Worm (Caenorhabditis elegans): Measurements from ENCODE around the gene ran-2.

The ran-2 gene

DNA sequence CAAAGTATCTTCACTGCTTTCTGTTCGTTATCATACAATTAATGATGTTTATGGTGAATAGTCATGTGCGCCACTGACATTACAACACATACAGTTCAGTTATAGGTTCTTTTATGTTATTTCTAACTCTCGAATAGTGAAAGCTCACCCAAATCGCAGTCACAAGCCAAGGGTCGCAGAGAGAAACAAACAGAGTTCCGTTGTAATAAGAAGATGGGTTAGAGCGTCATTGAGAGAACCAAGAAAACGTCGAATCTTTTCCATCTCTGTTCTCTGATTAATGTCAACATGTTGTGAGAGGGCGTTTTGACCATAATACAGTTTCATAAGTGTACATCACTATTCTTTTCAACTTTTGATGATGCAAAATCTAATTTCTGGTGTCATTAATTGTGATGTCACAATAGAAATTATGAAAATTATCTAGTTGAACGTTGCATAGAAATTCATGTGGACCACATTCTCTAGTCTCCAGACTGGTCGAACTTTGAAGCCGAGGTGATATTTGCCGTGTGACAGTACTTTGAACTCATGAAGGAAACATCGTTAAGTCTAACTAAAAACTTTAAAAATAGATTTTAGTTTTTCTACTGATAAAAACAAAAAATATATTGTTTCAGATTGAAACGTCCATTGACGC, 40.8 kb downstream of the ran-2 start (continued):
- TF ChIP-seq mdl-1 (tag; optimal IDR thresholded peaks at IDR 0.05) (peak in 1 of 2 experiments; percentile 26), hlh-30 (tag; optimal IDR thresholded peaks at IDR 0.05; ENCODE audit: insufficient read depth) (peak; percentile 68), daf-16 (GFP tag; optimal IDR thresholded peaks at IDR 0.05) (no peak), daf-16 (tag; optimal IDR thresholded peaks at IDR 0.05) (peak; percentile 53), tra-1 (GFP tag; IDR thresholded peaks at IDR 0.05) (no peak), lin-38 (GFP tag; IDR thresholded peaks at IDR 0.05) (0 out of 2 replicates have a peak, but pooled peaks have one; percentile 11), nhr-6 (tag; optimal IDR thresholded peaks at IDR 0.05) (peak; percentile 16), daf-12 (tag; optimal IDR thresholded peaks at IDR 0.05) (no peak), F49E8.2 (tag; optimal IDR thresholded peaks at IDR 0.05; ENCODE audit: borderline replicate concordance) (no peak), Y75B8A.6 (GFP tag; IDR thresholded peaks at IDR 0.05) (no peak), nhr-11 (tag; optimal IDR thresholded peaks at IDR 0.05) (peak; percentile 45), dve-1 (tag; optimal IDR thresholded peaks at IDR 0.05; ENCODE audit: insufficient read depth) (peak; percentile 71), arid-1 (GFP tag; conservative IDR thresholded peaks at IDR 0.05) (0 out of 2 replicates have a peak, but pooled peaks have one; percentile 10), nhr-28 (tag; optimal IDR thresholded peaks at IDR 0.05) (peak; percentile 48), pha-4 (GFP tag; IDR thresholded peaks at IDR 0.05) (no peak), pha-4 (tag; optimal IDR thresholded peaks at IDR 0.05) (no peak), hlh-11 (tag; optimal IDR thresholded peaks at IDR 0.05) (peak; percentile 42), lir-3 (tag; optimal IDR thresholded peaks at IDR 0.05) (no peak), zip-2 (tag; optimal IDR thresholded peaks at IDR 0.05) (peak; percentile 2), php-3 (GFP tag; IDR thresholded peaks at IDR 0.05) (peak; percentile 82), aly-2 (tag; optimal IDR thresholded peaks at IDR 0.05) (no peak)

DNA sequence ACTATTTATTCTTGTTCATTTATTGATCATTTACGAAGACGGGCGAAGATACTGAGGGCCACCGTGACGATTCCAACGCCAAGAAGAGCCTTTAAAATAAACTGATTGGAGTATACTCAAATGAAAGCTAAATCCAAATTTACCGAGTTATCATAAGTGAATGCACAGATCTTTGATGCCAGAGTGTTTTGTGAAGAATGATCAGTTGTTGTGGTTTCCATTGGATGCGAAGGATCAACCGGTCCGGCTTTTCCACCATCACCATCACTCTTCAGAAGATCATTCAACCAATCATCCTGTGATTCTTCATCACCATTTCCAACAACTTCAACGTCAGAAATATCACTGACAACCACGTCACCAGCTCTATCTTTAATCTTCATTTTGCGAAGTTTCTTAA, 43.9 kb downstream of the ran-2 start:
- TF ChIP-seq hlh-11 (tag; optimal IDR thresholded peaks at IDR 0.05), result peak; percentile 39
- 0 out of 2 replicates have a peak, but pooled peaks have one; percentile 19 for TF ChIP-seq saeg-2 (GFP tag; IDR thresholded peaks at IDR 0.05)
- TF ChIP-seq Y5F2A.4 (GFP tag; optimal IDR thresholded peaks at IDR 0.05), result no peak
- TF ChIP-seq Y75B8A.6 (GFP tag; IDR thresholded peaks at IDR 0.05), result 0 out of 2 replicates have a peak, but pooled peaks have one; percentile 53
- TF ChIP-seq duxl-1 (tag; optimal IDR thresholded peaks at IDR 0.05; ENCODE audit: poor library complexity), result peak; percentile 83
- TF ChIP-seq snpc-1.2 (GFP tag; IDR thresholded peaks at IDR 0.05), result no peak; the same call in 1 of the 2 replicates
- TF ChIP-seq ceh-62 (tag; optimal IDR thresholded peaks at IDR 0.05), result no peak
- TF ChIP-seq spr-3 (GFP tag; optimal IDR thresholded peaks at IDR 0.05), result no peak
- TF ChIP-seq set-16 (GFP tag; IDR thresholded peaks at IDR 0.05), result no peak
- peak; percentile 71 for TF ChIP-seq nhr-102 (tag; optimal IDR thresholded peaks at IDR 0.05)
- peak; percentile 29 for TF ChIP-seq mes-2 (tag; optimal IDR thresholded peaks at IDR 0.05; ENCODE audit: poor library complexity, severe bottlenecking)
- 0 out of 2 replicates have a peak, but pooled peaks have one; percentile 29 for TF ChIP-seq T26A8.4 (GFP tag; IDR thresholded peaks at IDR 0.05)
- TF ChIP-seq dmd-8 (GFP tag; IDR thresholded peaks at IDR 0.05), result 0 out of 2 replicates have a peak, but pooled peaks have one; percentile 39
- 0 out of 2 replicates have a peak, but pooled peaks have one; percentile 12 for TF ChIP-seq mdt-29 (GFP tag; IDR thresholded peaks at IDR 0.05)
- peak; percentile 1 for TF ChIP-seq mep-1 (tag; optimal IDR thresholded peaks at IDR 0.05)
- peak; percentile 71; the same call in 1 of the 2 replicates for TF ChIP-seq zfp-3 (GFP tag; conservative IDR thresholded peaks at IDR 0.05)
- peak; percentile 67; the same call in 1 of the 2 replicates for TF ChIP-seq nhr-42 (GFP tag; IDR thresholded peaks at IDR 0.05)
- peak in 1 of 2 experiments; percentile 7 for TF ChIP-seq hif-1 (tag; optimal IDR thresholded peaks at IDR 0.05)
- TF ChIP-seq vab-7 (GFP tag; IDR thresholded peaks at IDR 0.05), result 0 out of 2 replicates have a peak, but pooled peaks have one; percentile 23
- peak; percentile 44; the same call in 1 of the 2 replicates for TF ChIP-seq lin-38 (GFP tag; IDR thresholded peaks at IDR 0.05)
- peak; percentile 24 for TF ChIP-seq nhr-77 (tag; optimal IDR thresholded peaks at IDR 0.05)
- TF ChIP-seq dve-1 (tag; optimal IDR thresholded peaks at IDR 0.05; ENCODE audit: insufficient read depth), result peak; percentile 19
- peak; percentile 51; the same call in 1 of the 2 replicates for TF ChIP-seq egl-43 (GFP tag; IDR thresholded peaks at IDR 0.05)
- 0 out of 2 replicates have a peak, but pooled peaks have one; percentile 29 for TF ChIP-seq php-3 (GFP tag; IDR thresholded peaks at IDR 0.05)
- TF ChIP-seq mdl-1 (tag; optimal IDR thresholded peaks at IDR 0.05), result no peak
- peak; percentile 18 for TF ChIP-seq sdz-12 (GFP tag; optimal IDR thresholded peaks at IDR 0.05)
- peak; percentile 89 for TF ChIP-seq ama-1 (optimal IDR thresholded peaks at IDR 0.05)
- peak; percentile 25 to 63 for TF ChIP-seq lsy-2 (tag; optimal IDR thresholded peaks at IDR 0.05)
